Fruit fly (Drosophila melanogaster) whole organism, embryonic: ENCODE results near the gene Kdsr.

Source experiments
- Abd-B ChIP-seq: fragments of 200-800 bp; sonication (Bioruptor generic); optimal IDR thresholded peaks from 2 replicates; lab custom pipeline; 2018; ENCODE audit warnings: missing biosample characterization, mild to moderate bottlenecking, missing genetic modification characterization, moderate library complexity
- Atf6 ChIP-seq: fragments of 200-800 bp; sonication (Bioruptor generic); IDR thresholded peaks from 2 replicates; pipeline ENCODE4 v1.3.6; 2022; ENCODE audit warnings: missing biosample characterization, missing genetic modification characterization
- CG1024 ChIP-seq: fragments of 200-800 bp; sonication (Bioruptor generic); IDR thresholded peaks from 2 replicates; pipeline ENCODE4 v1.3.6; 2022; ENCODE audit warnings: missing biosample characterization, missing genetic modification characterization
- CG10654 ChIP-seq: fragments of 200-800 bp; sonication (Bioruptor generic); optimal IDR thresholded peaks from 2 replicates; lab custom pipeline; 2016; ENCODE audit warnings: missing biosample characterization, missing genetic modification characterization
- CG11504 ChIP-seq: fragments of 200-800 bp; sonication (Bioruptor generic); optimal IDR thresholded peaks from 3 replicates; lab custom pipeline; 2019; ENCODE audit warnings: missing biosample characterization, mild to moderate bottlenecking, missing genetic modification characterization, moderate library complexity
- CG11695 ChIP-seq: fragments of 200-800 bp; sonication (Bioruptor generic); IDR thresholded peaks from 3 replicates; pipeline ENCODE4 v1.3.6; 2022; ENCODE audit warnings: missing biosample characterization, missing genetic modification characterization
- CG12659 ChIP-seq: fragments of 200-800 bp; sonication (Bioruptor generic); optimal IDR thresholded peaks from 3 replicates; lab custom pipeline; 2017; ENCODE audit warnings: mild to moderate bottlenecking, missing biosample characterization, missing genetic modification reagents, missing genetic modification characterization
- CG15479 ChIP-seq: fragments of 200-800 bp; sonication (Bioruptor generic); optimal IDR thresholded peaks from 3 replicates; lab custom pipeline; 2019; ENCODE audit warnings: missing biosample characterization, mild to moderate bottlenecking, missing genetic modification characterization, moderate library complexity
- CG17829 ChIP-seq: fragments of 200-800 bp; optimal IDR thresholded peaks from 2 replicates; lab custom pipeline; 2019; ENCODE audit warnings: missing biosample characterization, mild to moderate bottlenecking, missing genetic modification characterization, moderate library complexity
- CG3065 ChIP-seq: fragments of 200-800 bp; sonication (Bioruptor generic); optimal IDR thresholded peaks from 2 replicates; lab custom pipeline; 2016; ENCODE audit warnings: missing biosample characterization, missing genetic modification characterization
- CG33213 ChIP-seq: fragments of 200-800 bp; sonication (Bioruptor generic); optimal IDR thresholded peaks from 3 replicates; lab custom pipeline; 2016; ENCODE audit warnings: missing biosample characterization, missing genetic modification characterization
- CG43689 ChIP-seq: fragments of 200-800 bp; sonication (Bioruptor generic); IDR thresholded peaks from 2 replicates; pipeline ENCODE4 v1.3.6; 2022; ENCODE audit warnings: missing biosample characterization, missing genetic modification characterization
- CG7745 ChIP-seq: fragments of 200-800 bp; sonication (Bioruptor generic); optimal IDR thresholded peaks from 2 replicates; lab custom pipeline; 2018; ENCODE audit warnings: missing biosample characterization, mild to moderate bottlenecking, missing genetic modification characterization, moderate library complexity
- CG8089 ChIP-seq: fragments of 200-800 bp; sonication (Bioruptor generic); optimal IDR thresholded peaks from 3 replicates; lab custom pipeline; 2016; ENCODE audit warnings: missing biosample characterization, missing genetic modification characterization
- Eip74EF ChIP-seq, 2 experiments: fragments of 200-800 bp in 1 of 2; fragments of >200 bp in 1 of 2; sonication (Bioruptor generic) in 1 of 2; optimal IDR thresholded peaks; 2 replicates each; lab custom pipeline; 2017 to 2019; ENCODE audit warnings: missing biosample characterization in 2 of 2, missing genetic modification characterization in 2 of 2, mild to moderate bottlenecking in 1 of 2, moderate library complexity in 1 of 2
- Hand ChIP-seq: fragments of 200-800 bp; sonication (Bioruptor generic); optimal IDR thresholded peaks from 2 replicates; lab custom pipeline; 2017; ENCODE audit warnings: mild to moderate bottlenecking, missing biosample characterization, missing genetic modification reagents, missing genetic modification characterization
- HmgZ ChIP-seq: fragments of 200-800 bp; sonication (Bioruptor generic); optimal IDR thresholded peaks from 2 replicates; lab custom pipeline; 2018; ENCODE audit warnings: missing biosample characterization, mild to moderate bottlenecking, missing genetic modification characterization
- Hr51 ChIP-seq, 2 experiments: fragments of 200-800 bp; sonication (Bioruptor generic); optimal IDR thresholded peaks; 2 replicates in 1 of 2; 3 replicates in 1 of 2; lab custom pipeline; 2016 to 2018; ENCODE audit warnings: missing biosample characterization in 2 of 2, missing genetic modification characterization in 2 of 2, mild to moderate bottlenecking in 1 of 2, moderate library complexity in 1 of 2
- Lpt ChIP-seq: fragments of >200 bp; optimal IDR thresholded peaks from 2 replicates; lab custom pipeline; 2018; ENCODE audit warnings: missing biosample characterization, missing genetic modification characterization
- Sry-δ ChIP-seq: fragments of 200-800 bp; sonication (Bioruptor generic); optimal IDR thresholded peaks from 2 replicates; lab custom pipeline; 2016; ENCODE audit warnings: missing biosample characterization, missing genetic modification characterization
- Xbp1 ChIP-seq: fragments of 200-800 bp; sonication (Bioruptor generic); optimal IDR thresholded peaks from 3 replicates; lab custom pipeline; 2016; ENCODE audit warnings: missing biosample characterization, mild to moderate bottlenecking, missing genetic modification characterization
- ac ChIP-seq: fragments of 200-800 bp; sonication (Bioruptor generic); optimal IDR thresholded peaks from 3 replicates; lab custom pipeline; 2017; ENCODE audit warnings: missing biosample characterization, mild to moderate bottlenecking, missing genetic modification characterization
- az2 ChIP-seq: fragments of 200-800 bp; sonication (Bioruptor generic); optimal IDR thresholded peaks from 3 replicates; lab custom pipeline; 2016; ENCODE audit warnings: missing biosample characterization, missing genetic modification characterization
- chinmo ChIP-seq: fragments of 200-800 bp; sonication (Bioruptor generic); IDR thresholded peaks from 4 replicates; pipeline ENCODE4 v1.3.6; 2022; ENCODE audit warnings: missing biosample characterization, missing genetic modification characterization; ENCODE audit not compliant: partially characterized antibody
- cwo ChIP-seq: fragments of 200-800 bp; sonication (Bioruptor generic); optimal IDR thresholded peaks from 3 replicates; lab custom pipeline; 2017; ENCODE audit warnings: missing biosample characterization, missing genetic modification characterization, mild to moderate bottlenecking, moderate library complexity, missing genetic modification reagents
- da ChIP-seq: fragments of 200-800 bp; sonication (Bioruptor generic); optimal IDR thresholded peaks from 2 replicates; lab custom pipeline; 2016; ENCODE audit warnings: missing biosample characterization, missing genetic modification characterization
- fd102C ChIP-seq: fragments of 200-800 bp; sonication (Bioruptor generic); optimal IDR thresholded peaks from 2 replicates; lab custom pipeline; 2018; ENCODE audit warnings: missing biosample characterization, mild to moderate bottlenecking, missing genetic modification characterization, moderate library complexity
- her ChIP-seq: fragments of 200-800 bp; sonication (Bioruptor generic); optimal IDR thresholded peaks from 2 replicates; lab custom pipeline; 2016; ENCODE audit warnings: missing biosample characterization, missing genetic modification characterization
- hkb ChIP-seq, 2 experiments: fragments of 200-800 bp in 1 of 2; fragments of >200 bp in 1 of 2; sonication (Bioruptor generic) in 1 of 2; IDR thresholded peaks in 1 of 2; optimal IDR thresholded peaks in 1 of 2; 2 replicates each; pipeline versions ENCODE4 v1.3.6 to Lab custom; 2017 to 2022; ENCODE audit warnings: missing biosample characterization in 1 of 2, missing genetic modification characterization in 1 of 2
- jigr1 ChIP-seq: fragments of 200-800 bp; sonication (Bioruptor generic); IDR thresholded peaks from 3 replicates; pipeline ENCODE4 v1.3.6; 2022; ENCODE audit warnings: missing biosample characterization, missing genetic modification characterization
- kah ChIP-seq: fragments of 200-800 bp; sonication (Bioruptor generic); optimal IDR thresholded peaks from 2 replicates; lab custom pipeline; 2018; ENCODE audit warnings: missing biosample characterization, mild to moderate bottlenecking, missing genetic modification characterization
- nom ChIP-seq: fragments of 200-800 bp; sonication (Bioruptor generic); optimal IDR thresholded peaks from 2 replicates; lab custom pipeline; 2017; ENCODE audit warnings: missing biosample characterization, missing genetic modification characterization, mild to moderate bottlenecking, moderate library complexity, missing genetic modification reagents
- oc ChIP-seq: fragments of 200-800 bp; sonication (Bioruptor generic); optimal IDR thresholded peaks from 2 replicates; lab custom pipeline; 2018; ENCODE audit warnings: missing biosample characterization, mild to moderate bottlenecking, missing genetic modification characterization, moderate library complexity
- phol ChIP-seq: fragments of 200-800 bp; sonication (Bioruptor generic); optimal IDR thresholded peaks from 3 replicates; lab custom pipeline; 2018; ENCODE audit warnings: missing biosample characterization, mild to moderate bottlenecking, missing genetic modification characterization, moderate library complexity
- pita ChIP-seq: fragments of 200-800 bp; sonication (Bioruptor generic); optimal IDR thresholded peaks from 2 replicates; lab custom pipeline; 2017; ENCODE audit warnings: missing biosample characterization, mild to moderate bottlenecking, missing genetic modification characterization
- pnt ChIP-seq: fragments of 200-800 bp; sonication (Bioruptor generic); optimal IDR thresholded peaks from 3 replicates; lab custom pipeline; 2016; ENCODE audit warnings: missing biosample characterization, missing genetic modification characterization
- sug ChIP-seq: fragments of 200-800 bp; optimal IDR thresholded peaks from 2 replicates; lab custom pipeline; 2019; ENCODE audit warnings: missing biosample characterization, mild to moderate bottlenecking, missing genetic modification characterization, moderate library complexity

Gene Kdsr

DNA sequence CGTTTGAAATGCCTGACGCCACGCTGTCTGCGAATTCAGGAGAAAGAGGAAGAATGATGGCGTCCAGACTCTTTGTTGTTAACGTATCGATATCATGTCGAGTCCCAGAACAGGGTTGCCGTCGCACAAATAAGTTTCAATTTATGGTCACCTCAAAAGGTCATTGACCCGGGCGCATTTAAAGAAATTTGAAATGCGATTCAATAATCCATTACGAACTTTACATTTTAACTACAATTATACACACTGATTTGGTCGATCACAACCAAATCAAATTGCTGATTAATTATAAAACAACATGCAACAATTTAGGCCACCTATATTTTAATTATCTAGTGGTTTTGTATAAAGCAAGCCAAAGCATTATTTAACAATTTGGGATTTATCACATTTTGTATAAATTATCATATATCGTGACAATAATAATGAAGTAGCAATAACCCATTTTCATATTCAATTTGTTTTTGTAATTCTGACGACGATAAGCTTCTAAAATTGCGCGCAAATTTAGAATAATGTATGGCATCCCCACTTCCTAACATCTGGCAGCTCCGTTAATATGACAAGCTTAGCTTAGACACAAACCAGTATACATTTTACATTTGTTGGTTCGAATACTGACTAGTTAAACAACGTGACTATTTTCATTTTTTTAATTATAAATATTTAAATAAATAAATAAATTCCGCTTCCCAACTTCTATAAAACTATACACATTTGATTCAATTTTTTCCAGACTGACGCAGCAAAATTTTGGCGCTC lies 17.1 kb downstream of the Kdsr start, which contains the start of gene bam (continued):
- TF ChIP-seq pita (GFP tag; lab: Kevin White, UChicago) (peak; percentile 86), CG12659 (peak; percentile 37), CG33213 (GFP tag; lab: Kevin White, UChicago) (peak; percentile 19), CG10654 (GFP tag; lab: Kevin White, UChicago) (no peak), CG43689 (GFP tag; lab: Robert Waterston, UW) (no peak), az2 (GFP tag; lab: Kevin White, UChicago) (no peak), jigr1 (GFP tag; lab: Robert Waterston, UW) (no peak), pnt (no peak)

DNA sequence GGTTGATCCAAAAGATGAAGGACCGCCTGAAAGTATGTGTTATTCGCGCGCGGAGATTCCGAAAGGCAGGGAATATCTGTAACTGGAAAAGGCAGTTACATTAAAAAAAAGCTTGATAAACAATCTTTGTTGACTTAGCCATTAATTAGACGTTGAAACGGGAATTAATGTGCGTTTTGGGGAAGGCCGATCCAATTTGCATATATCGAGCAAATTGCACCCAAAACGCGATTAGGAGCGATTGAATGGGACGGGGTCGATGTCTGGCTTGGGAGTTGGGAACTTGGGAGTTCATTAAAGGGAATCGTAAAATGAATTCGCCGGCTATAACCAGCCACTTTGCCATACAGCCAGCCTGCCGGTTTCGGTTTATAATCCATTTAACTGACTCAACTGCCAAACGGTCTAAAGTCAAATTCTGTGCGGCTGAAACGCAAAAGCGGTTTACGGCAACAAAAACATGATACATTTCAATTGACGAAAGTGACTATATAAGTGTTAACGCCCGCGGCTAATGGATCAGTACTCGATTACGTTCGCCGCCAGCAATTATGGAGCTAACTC lies 20.7 kb downstream of the Kdsr start, which contains the start of gene CG11854:
Gene CG11854 (plus strand): TSS at position 514 of the 564 bp plus-strand sequence.
- no peak for TF ChIP-seq CG7745 (tag; lab: Kevin White, UChicago)
- TF ChIP-seq CG8089 (GFP tag; lab: Kevin White, UChicago), result no peak
- no peak for TF ChIP-seq HmgZ
- TF ChIP-seq Hand (GFP tag; lab: Kevin White, UChicago), result no peak
- no peak for TF ChIP-seq Xbp1 (GFP tag; lab: Kevin White, UChicago)
- TF ChIP-seq da (GFP tag; lab: Kevin White, UChicago), result no peak
- TF ChIP-seq CG17829 (tag; lab: Kevin White, UChicago), result no peak
- no peak for TF ChIP-seq CG3065 (GFP tag; lab: Kevin White, UChicago)
- TF ChIP-seq Lpt, result no peak

DNA sequence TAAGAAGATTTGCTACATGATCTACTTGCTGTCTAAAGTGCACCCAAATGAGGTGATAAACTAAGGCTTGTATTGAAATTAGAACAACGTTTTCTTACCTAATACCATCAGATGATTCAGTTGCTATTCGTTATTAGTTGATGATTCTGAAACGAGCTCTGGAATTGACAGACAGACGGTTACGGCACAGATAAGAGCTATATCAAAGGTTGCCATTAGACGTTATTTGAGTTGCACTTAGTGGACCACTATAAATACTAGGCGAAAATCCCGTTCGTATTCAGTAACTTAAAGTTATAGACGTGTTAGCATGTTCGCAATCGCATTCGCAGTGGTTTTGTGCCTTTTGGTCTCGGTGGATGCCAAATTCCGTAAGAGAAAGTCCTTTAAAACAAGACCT lies 22.4 kb downstream of the Kdsr start, which contains the start of gene to:
Gene to (plus strand): TSS at position 301 of the 400 bp plus-strand sequence.
- TF ChIP-seq CG8089 (GFP tag; lab: Kevin White, UChicago) (no peak), CG15479 (GFP tag; lab: Kevin White, UChicago) (no peak), hkb (optimal IDR thresholded peaks at IDR 0.05; lab: Kevin White, UChicago) (no peak), hkb (GFP tag; IDR thresholded peaks at IDR 0.05; lab: Robert Waterston, UW) (no peak), her (GFP tag; lab: Kevin White, UChicago) (no peak), Hr51 (GFP tag; optimal IDR thresholded peaks at IDR 0.05; lab: Kevin White, UChicago) (no peak), CG11695 (GFP tag; lab: Robert Waterston, UW) (no peak), Sry-δ (no peak), oc (tag; lab: Kevin White, UChicago) (no peak), ac (no peak), kah (GFP tag; lab: Kevin White, UChicago) (no peak), phol (no peak), Abd-B (no peak), CG1024 (GFP tag; lab: Robert Waterston, UW) (no peak)

DNA sequence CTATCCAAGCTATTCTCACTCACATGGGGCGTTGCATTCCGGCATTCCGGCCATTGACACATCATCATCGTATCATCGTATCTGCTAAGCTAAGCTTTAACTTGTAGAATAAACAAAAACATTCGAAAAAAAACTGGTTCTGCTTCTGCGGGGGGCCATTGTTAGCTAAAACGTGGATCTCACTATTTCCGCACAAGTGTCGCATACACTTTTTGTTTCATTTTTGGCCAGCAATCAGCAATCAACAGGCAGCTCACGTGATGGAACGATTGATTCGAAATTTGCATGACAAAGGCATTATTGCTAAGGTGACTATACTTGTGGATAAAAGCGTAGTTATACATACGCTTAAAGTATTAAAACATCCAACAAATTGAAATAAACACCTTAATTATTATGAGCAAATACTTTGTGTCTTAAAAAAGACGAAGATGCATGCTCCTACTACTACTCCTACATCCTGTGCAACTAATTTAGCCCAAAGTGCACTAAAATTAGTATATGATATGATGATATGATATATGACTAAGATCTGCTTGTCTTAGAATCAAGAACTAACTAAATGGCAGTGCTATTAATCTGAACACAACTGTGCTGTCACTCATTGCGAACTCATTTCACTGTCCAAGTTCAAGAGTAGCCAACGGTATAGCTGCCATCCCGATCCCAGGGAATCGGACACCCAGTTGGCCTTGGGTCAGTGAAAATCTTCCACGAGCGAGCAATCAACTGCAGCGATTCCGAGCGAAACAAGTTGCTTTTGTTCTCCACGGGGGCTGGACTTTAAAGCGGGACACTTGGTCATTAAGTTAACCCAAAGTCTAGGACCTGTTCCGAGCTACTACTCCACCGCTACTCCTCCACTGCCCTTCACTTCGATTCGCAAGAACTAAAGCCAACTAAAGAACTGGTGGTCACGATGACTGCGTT lies 23.3 kb downstream of the Kdsr start:
- TF ChIP-seq Atf6 (GFP tag; lab: Robert Waterston, UW), result 0 out of 2 replicates have a peak, but pooled peaks have one; percentile 11
- TF ChIP-seq sug, result peak; percentile 84
- no peak for TF ChIP-seq fd102C (GFP tag; lab: Kevin White, UChicago)
- TF ChIP-seq CG11504, result no peak
- peak; percentile 64 for TF ChIP-seq cwo
- TF ChIP-seq chinmo (GFP tag; lab: Robert Waterston, UW), result 0 out of 4 replicates have a peak, but pooled peaks have one; percentile 44
- peak in 1 of 2 experiments; percentile 10 for TF ChIP-seq Eip74EF (GFP tag; optimal IDR thresholded peaks at IDR 0.05; lab: Kevin White, UChicago)
- TF ChIP-seq nom (GFP tag; lab: Kevin White, UChicago), result peak; percentile 46
